Worm (Caenorhabditis elegans) whole organism, L2 larva: ENCODE data around the gene cyp-32B1.
A peak's percentile ranks its signal among the peaks of the same experiment; 100 is the strongest.

ENCODE experiments used
- C34F6.9 ChIP-seq: fragments of 150-350 bp; optimal IDR thresholded peaks from 2 replicates; lab custom pipeline; 2014; ENCODE audit warnings: missing biosample characterization, missing genetic modification characterization
- R02D3.7 ChIP-seq: fragments of 150-350 bp; optimal IDR thresholded peaks from 2 replicates; lab custom pipeline; 2014; ENCODE audit warnings: missing biosample characterization, missing genetic modification characterization
- Y55F3AM.14 ChIP-seq: fragments of 200-800 bp; sonication (Bioruptor generic); optimal IDR thresholded peaks from 2 replicates; lab custom pipeline; 2018; ENCODE audit warnings: mild to moderate bottlenecking, missing genetic modification characterization, missing compliant biosample characterization
- ZK546.5 ChIP-seq: sonication (generic microtip); optimal IDR thresholded peaks from 2 replicates; lab custom pipeline; 2017; ENCODE audit warnings: missing biosample characterization, missing genetic modification characterization
- alr-1 ChIP-seq: fragments of 150-350 bp; optimal IDR thresholded peaks from 2 replicates; lab custom pipeline; 2014; ENCODE audit warnings: missing biosample characterization, missing genetic modification characterization
- aly-2 ChIP-seq: fragments of 150-350 bp; optimal IDR thresholded peaks from 2 replicates; lab custom pipeline; 2014; ENCODE audit warnings: missing biosample characterization, missing genetic modification characterization
- ama-1 ChIP-seq: fragments of 150-350 bp; optimal IDR thresholded peaks from 2 replicates; lab custom pipeline; 2018; ENCODE audit warnings: inconsistent platforms
- blmp-1 ChIP-seq: sonication (generic microtip); optimal IDR thresholded peaks from 2 replicates; lab custom pipeline; 2017; ENCODE audit warnings: missing genetic modification characterization, mild to moderate bottlenecking, missing compliant biosample characterization, antibody characterized with exemption, moderate library complexity; ENCODE audit not compliant: insufficient read depth
- ceh-16 ChIP-seq: fragments of 150-350 bp; optimal IDR thresholded peaks from 2 replicates; lab custom pipeline; 2014; ENCODE audit warnings: missing biosample characterization, missing genetic modification characterization
- crh-2 ChIP-seq: sonication (generic microtip); optimal IDR thresholded peaks from 2 replicates; lab custom pipeline; 2017; ENCODE audit warnings: missing biosample characterization, missing genetic modification characterization
- dmd-4 ChIP-seq: sonication (generic microtip); optimal IDR thresholded peaks from 2 replicates; lab custom pipeline; 2017; ENCODE audit warnings: missing biosample characterization, missing genetic modification characterization
- egl-27 ChIP-seq: sonication (generic microtip); optimal IDR thresholded peaks from 3 replicates; lab custom pipeline; 2017; ENCODE audit warnings: missing biosample characterization, missing genetic modification reagents, missing genetic modification characterization
- elt-1 ChIP-seq: fragments of 150-350 bp; optimal IDR thresholded peaks from 2 replicates; lab custom pipeline; 2014; ENCODE audit warnings: missing biosample characterization, missing genetic modification characterization
- elt-3 ChIP-seq: sonication (generic microtip); optimal IDR thresholded peaks from 2 replicates; lab custom pipeline; 2017; ENCODE audit warnings: missing biosample characterization, missing genetic modification characterization
- fos-1 ChIP-seq: fragments of 150-350 bp; optimal IDR thresholded peaks from 2 replicates; lab custom pipeline; 2014; ENCODE audit warnings: missing biosample characterization, missing genetic modification characterization
- gmeb-1 ChIP-seq: fragments of 150-350 bp; optimal IDR thresholded peaks from 2 replicates; lab custom pipeline; 2014; ENCODE audit warnings: missing biosample characterization, missing genetic modification characterization
- lin-11 ChIP-seq: fragments of 150-350 bp; sonication (generic microtip); optimal IDR thresholded peaks from 2 replicates; lab custom pipeline; 2014; ENCODE audit warnings: missing biosample characterization, missing genetic modification characterization, inconsistent platforms, mixed read lengths
- lin-13 ChIP-seq: fragments of 150-350 bp; optimal IDR thresholded peaks from 2 replicates; lab custom pipeline; 2014; ENCODE audit warnings: missing biosample characterization, missing genetic modification reagents, missing genetic modification characterization
- lin-39 ChIP-seq: fragments of 150-350 bp; optimal IDR thresholded peaks from 2 replicates; lab custom pipeline; 2014; ENCODE audit warnings: missing biosample characterization, missing genetic modification reagents, missing genetic modification characterization
- lsy-2 ChIP-seq, 2 experiments: fragments of 150-350 bp in 1 of 2; sonication (generic microtip) in 1 of 2; optimal IDR thresholded peaks; 2 replicates each; lab custom pipeline; 2014 to 2017; ENCODE audit warnings: missing biosample characterization in 2 of 2, missing genetic modification characterization in 2 of 2
- mab-5 ChIP-seq: fragments of 150-350 bp; optimal IDR thresholded peaks from 2 replicates; lab custom pipeline; 2014; ENCODE audit warnings: missing biosample characterization, missing genetic modification characterization
- mbf-1 ChIP-seq: sonication (generic microtip); optimal IDR thresholded peaks from 2 replicates; lab custom pipeline; 2017; ENCODE audit warnings: missing biosample characterization, missing genetic modification characterization
- mdl-1 ChIP-seq, 2 experiments: fragments of 150-350 bp in 1 of 2; sonication (generic microtip) in 1 of 2; optimal IDR thresholded peaks; 2 replicates each; lab custom pipeline; 2017; ENCODE audit warnings: missing biosample characterization in 2 of 2, missing genetic modification characterization in 2 of 2
- nhr-10 ChIP-seq: sonication (generic microtip); optimal IDR thresholded peaks from 2 replicates; lab custom pipeline; 2017; ENCODE audit warnings: missing biosample characterization, missing genetic modification characterization
- nhr-11 ChIP-seq: fragments of 150-350 bp; optimal IDR thresholded peaks from 2 replicates; lab custom pipeline; 2014; ENCODE audit warnings: missing biosample characterization, missing genetic modification characterization
- nhr-129 ChIP-seq: fragments of 150-350 bp; optimal IDR thresholded peaks from 2 replicates; lab custom pipeline; 2014; ENCODE audit warnings: missing biosample characterization, missing genetic modification characterization
- nhr-21 ChIP-seq: fragments of 150-350 bp; optimal IDR thresholded peaks from 2 replicates; lab custom pipeline; 2014; ENCODE audit warnings: missing biosample characterization, missing genetic modification characterization
- nhr-23 ChIP-seq: fragments of 150-350 bp; optimal IDR thresholded peaks from 2 replicates; lab custom pipeline; 2014; ENCODE audit warnings: missing biosample characterization, missing genetic modification reagents, missing genetic modification characterization
- nhr-25 ChIP-seq: fragments of 150-350 bp; sonication (generic microtip); optimal IDR thresholded peaks from 3 replicates; lab custom pipeline; 2014; ENCODE audit warnings: missing biosample characterization, missing genetic modification characterization
- nhr-6 ChIP-seq: fragments of 150-350 bp; optimal IDR thresholded peaks from 2 replicates; lab custom pipeline; 2014; ENCODE audit warnings: missing biosample characterization, missing genetic modification characterization
- peb-1 ChIP-seq: fragments of 150-350 bp; optimal IDR thresholded peaks from 2 replicates; lab custom pipeline; 2014; ENCODE audit warnings: missing biosample characterization, missing genetic modification characterization
- sem-4 ChIP-seq: fragments of 150-350 bp; optimal IDR thresholded peaks from 2 replicates; lab custom pipeline; 2014; ENCODE audit warnings: missing biosample characterization, missing genetic modification reagents, missing genetic modification characterization
- skn-1 ChIP-seq: sonication (generic microtip); optimal IDR thresholded peaks from 2 replicates; lab custom pipeline; 2017; ENCODE audit warnings: missing biosample characterization, missing genetic modification characterization
- sma-3 ChIP-seq: sonication (generic microtip); optimal IDR thresholded peaks from 2 replicates; lab custom pipeline; 2016; ENCODE audit warnings: missing genetic modification reagents, missing genetic modification characterization, missing compliant biosample characterization
- sma-9 ChIP-seq, 2 experiments: fragments of 150-350 bp in 1 of 2; sonication (generic microtip) in 1 of 2; optimal IDR thresholded peaks; 2 replicates each; lab custom pipeline; 2014 to 2016; ENCODE audit warnings: missing genetic modification characterization in 2 of 2, mild to moderate bottlenecking in 1 of 2, missing biosample characterization in 1 of 2, missing compliant biosample characterization in 1 of 2, missing genetic modification reagents in 1 of 2, moderate library complexity in 1 of 2
- snpc-4 ChIP-seq: fragments of 150-350 bp; optimal IDR thresholded peaks from 2 replicates; lab custom pipeline; 2014; ENCODE audit warnings: missing biosample characterization, missing genetic modification characterization
- unc-39 ChIP-seq: fragments of 150-350 bp; optimal IDR thresholded peaks from 2 replicates; lab custom pipeline; 2014; ENCODE audit warnings: missing biosample characterization, missing genetic modification characterization
- unc-55 ChIP-seq: fragments of 150-350 bp; sonication (generic microtip); optimal IDR thresholded peaks from 3 replicates; lab custom pipeline; 2014; ENCODE audit warnings: missing biosample characterization, missing genetic modification reagents, missing genetic modification characterization
- unc-62 ChIP-seq: fragments of 150-350 bp; optimal IDR thresholded peaks from 2 replicates; lab custom pipeline; 2014; ENCODE audit warnings: missing biosample characterization, missing genetic modification reagents, missing genetic modification characterization
- zag-1 ChIP-seq: fragments of 150-350 bp; optimal IDR thresholded peaks from 2 replicates; lab custom pipeline; 2014; ENCODE audit warnings: missing biosample characterization, missing genetic modification characterization
- ztf-1 ChIP-seq: fragments of 200-800 bp; sonication (Bioruptor generic); conservative IDR thresholded peaks from 2 replicates; pipeline ENCODE4 v1.3.6; 2022; ENCODE audit warnings: missing genetic modification characterization, missing compliant biosample characterization
- ztf-4 ChIP-seq: fragments of 150-350 bp; optimal IDR thresholded peaks from 2 replicates; lab custom pipeline; 2014; ENCODE audit warnings: missing biosample characterization, missing genetic modification characterization

Gene cyp-32B1

DNA sequence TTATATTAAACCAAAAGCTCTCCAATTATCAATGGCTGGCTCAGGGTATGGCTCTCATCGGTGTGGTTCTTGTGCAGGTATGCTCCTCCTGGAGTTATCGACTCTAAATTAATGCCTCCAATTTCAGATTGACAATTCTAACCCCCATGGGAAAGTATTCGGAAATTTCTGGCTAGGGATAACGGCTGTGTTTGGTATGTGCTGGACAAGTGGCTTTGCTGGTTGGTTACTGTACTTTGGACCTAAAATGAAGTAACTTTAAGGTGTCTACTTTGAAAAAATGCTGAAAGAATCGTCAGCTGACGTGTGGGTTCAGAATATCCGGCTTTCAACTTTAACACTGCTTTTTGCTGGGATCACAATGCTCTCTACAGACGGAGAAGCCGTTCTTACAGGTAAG lies 15.7 kb upstream of the cyp-32B1 start:
- TF ChIP-seq nhr-10 (no peak), skn-1 (no peak), mbf-1 (no peak), Y55F3AM.14 (no peak), nhr-21 (tag; lab: Kevin White, UChicago) (no peak), crh-2 (tag; lab: Kevin White, UChicago) (no peak), mab-5 (no peak)

DNA sequence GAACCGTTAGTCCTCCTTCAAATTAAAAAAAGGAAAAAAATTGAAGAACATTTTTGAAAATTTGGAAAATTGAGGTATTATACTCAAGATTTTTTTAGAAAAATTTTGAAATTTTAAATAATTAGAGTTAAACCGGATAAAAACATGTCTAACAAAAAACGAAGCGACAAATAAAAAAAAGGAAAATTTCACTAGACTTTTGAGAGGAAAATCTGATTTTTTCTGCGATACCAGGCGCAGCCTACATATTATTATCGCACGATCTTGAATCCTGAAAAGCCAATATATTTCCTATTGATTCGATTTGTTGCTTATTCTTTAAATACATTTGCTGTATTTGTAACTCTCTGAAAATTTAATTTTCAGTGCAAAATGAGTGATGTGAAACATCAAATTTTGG lies 14.1 kb upstream of the cyp-32B1 start, which contains the start of gene nstp-8:
Gene nstp-8 (plus strand): TSS at position 301 of the 400 bp plus-strand sequence.
- TF ChIP-seq unc-55 (GFP tag; lab: Kevin White, UChicago) = no peak
- TF ChIP-seq snpc-4 (tag; lab: Kevin White, UChicago) = no peak
- no peak for TF ChIP-seq ama-1 (lab: Kevin White, UChicago)
- no peak for TF ChIP-seq unc-62 (GFP tag; lab: Kevin White, UChicago)
- TF ChIP-seq mdl-1 (tag; optimal IDR thresholded peaks at IDR 0.05; lab: Kevin White, UChicago) = no peak
- TF ChIP-seq sma-3 = no peak
- no peak for TF ChIP-seq ztf-1
- TF ChIP-seq sem-4 (tag; lab: Kevin White, UChicago) = no peak
- no peak for TF ChIP-seq blmp-1 (tag; lab: Kevin White, UChicago)
- TF ChIP-seq nhr-6 (tag; lab: Kevin White, UChicago) = no peak
- TF ChIP-seq ceh-16 (tag; lab: Kevin White, UChicago) = no peak
- TF ChIP-seq nhr-10 = no peak
- no peak for TF ChIP-seq elt-3
- TF ChIP-seq crh-2 (tag; lab: Kevin White, UChicago) = no peak
- TF ChIP-seq nhr-11 (tag; lab: Kevin White, UChicago) = no peak
- no peak for TF ChIP-seq nhr-25
- no peak for TF ChIP-seq zag-1 (tag; lab: Kevin White, UChicago)
- TF ChIP-seq Y55F3AM.14 = no peak

DNA sequence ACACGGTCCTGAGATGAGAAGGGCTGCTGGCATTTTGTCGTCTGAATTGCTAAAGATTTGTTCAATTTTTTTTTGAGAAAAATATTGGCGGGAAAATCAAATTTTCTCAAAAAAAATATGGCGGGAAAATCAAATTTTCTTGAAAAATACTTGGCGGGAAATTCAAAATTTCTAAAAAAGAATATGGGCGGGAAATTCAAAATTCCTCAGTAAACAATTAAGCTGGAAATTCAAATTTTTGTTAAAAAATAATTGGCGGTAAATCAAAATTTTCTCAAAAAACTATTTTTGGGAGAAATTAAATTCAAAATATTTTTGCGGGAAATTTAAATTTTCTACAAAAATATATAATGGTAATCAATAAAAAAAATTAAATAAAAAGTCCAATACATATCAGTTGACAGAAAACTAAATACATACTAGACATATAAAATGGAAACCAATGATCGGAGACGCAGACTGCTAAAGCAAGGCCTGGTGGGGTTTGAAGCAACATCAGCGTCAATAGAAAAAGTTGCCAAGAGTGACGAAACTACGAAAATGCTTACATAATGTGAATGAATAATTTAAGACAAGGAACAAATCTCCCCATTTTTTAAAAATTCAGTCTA lies 13.3 kb upstream of the cyp-32B1 start, which contains the start of gene nhr-184:
Gene nhr-184 (minus strand): TSS at position 51 of the 611 bp plus-strand sequence.
- TF ChIP-seq unc-55 (GFP tag; lab: Kevin White, UChicago) = peak; percentile 30
- no peak for TF ChIP-seq blmp-1 (tag; lab: Kevin White, UChicago)
- TF ChIP-seq mab-5 = no peak
- TF ChIP-seq lin-13 (GFP tag; lab: Kevin White, UChicago) = no peak
- TF ChIP-seq nhr-21 (tag; lab: Kevin White, UChicago) = no peak
- TF ChIP-seq crh-2 (tag; lab: Kevin White, UChicago) = no peak
- TF ChIP-seq nhr-6 (tag; lab: Kevin White, UChicago) = no peak
- no peak for TF ChIP-seq aly-2 (tag; lab: Kevin White, UChicago)
- TF ChIP-seq mdl-1 (tag; optimal IDR thresholded peaks at IDR 0.05; lab: Kevin White, UChicago) = no peak
- no peak for TF ChIP-seq nhr-25
- TF ChIP-seq elt-1 (tag; lab: Kevin White, UChicago) = no peak
- TF ChIP-seq elt-3 = no peak
- TF ChIP-seq nhr-11 (tag; lab: Kevin White, UChicago) = no peak
- no peak for TF ChIP-seq ZK546.5 (tag; lab: Kevin White, UChicago)
- TF ChIP-seq Y55F3AM.14 = no peak
- no peak for TF ChIP-seq alr-1 (tag; lab: Kevin White, UChicago)
- no peak for TF ChIP-seq dmd-4 (tag; lab: Kevin White, UChicago)
- TF ChIP-seq R02D3.7 (tag; lab: Kevin White, UChicago) = no peak
- no peak for TF ChIP-seq peb-1
- TF ChIP-seq unc-62 (GFP tag; lab: Kevin White, UChicago) = no peak
- no peak for TF ChIP-seq nhr-129 (tag; lab: Kevin White, UChicago)
- TF ChIP-seq sma-3 = no peak
- TF ChIP-seq lsy-2 (tag; optimal IDR thresholded peaks at IDR 0.05; lab: Kevin White, UChicago) = peak in 1 of 2 experiments; percentile 21
- TF ChIP-seq gmeb-1 = peak; percentile 2
- no peak for TF ChIP-seq lin-39 (tag; lab: Kevin White, UChicago)
- TF ChIP-seq unc-39 (tag; lab: Kevin White, UChicago) = no peak
- TF ChIP-seq ztf-4 (tag; lab: Kevin White, UChicago) = no peak
- TF ChIP-seq C34F6.9 = no peak
- no peak for TF ChIP-seq ceh-16 (tag; lab: Kevin White, UChicago)
- no peak for TF ChIP-seq egl-27 (tag; lab: Kevin White, UChicago)
- no peak for TF ChIP-seq ama-1 (lab: Kevin White, UChicago)
- TF ChIP-seq lin-11 (tag; lab: Kevin White, UChicago) = no peak
- TF ChIP-seq fos-1 (tag; lab: Kevin White, UChicago) = peak; percentile 56
- no peak for TF ChIP-seq ztf-1
- no peak for TF ChIP-seq nhr-23 (tag; lab: Kevin White, UChicago)
- no peak for TF ChIP-seq mbf-1
- TF ChIP-seq sma-9 (GFP tag; optimal IDR thresholded peaks at IDR 0.05; lab: Kevin White, UChicago) = peak; percentile 35
- TF ChIP-seq sma-9 (tag; optimal IDR thresholded peaks at IDR 0.05; lab: Kevin White, UChicago) = no peak
- TF ChIP-seq zag-1 (tag; lab: Kevin White, UChicago) = no peak
- no peak for TF ChIP-seq skn-1
